Worm (Caenorhabditis elegans): Measurements from ENCODE around the gene twk-36.

DNA sequence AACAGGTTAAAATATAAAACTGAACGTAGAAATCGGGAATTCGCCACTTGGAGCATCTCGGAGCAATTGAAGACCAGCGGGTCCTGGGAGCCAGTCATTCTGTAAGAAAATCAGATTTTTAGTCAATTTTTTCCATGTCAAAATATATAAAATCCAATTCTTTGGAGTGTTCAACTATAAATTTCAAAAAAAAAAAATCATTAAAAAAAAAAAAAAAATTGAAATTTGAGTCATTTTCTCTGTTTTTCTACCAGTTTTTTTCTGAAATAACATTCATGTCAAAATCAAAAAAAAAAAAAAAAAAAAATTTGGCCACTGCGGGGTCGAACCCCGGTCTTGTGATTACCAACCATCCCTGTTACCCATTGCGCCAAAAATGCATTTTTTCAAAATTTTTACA is 36.7 kb upstream of the twk-36 start, which contains the start of gene srab-12:
- no peak for TF ChIP-seq gmeb-1 (tag; optimal IDR thresholded peaks at IDR 0.05)
- no peak for TF ChIP-seq lin-39 (tag; optimal IDR thresholded peaks at IDR 0.05)
- no peak for TF ChIP-seq ama-1 (optimal IDR thresholded peaks at IDR 0.05)
- no peak for TF ChIP-seq ztf-4 (tag; optimal IDR thresholded peaks at IDR 0.05)
- no peak for TF ChIP-seq nhr-6 (tag; optimal IDR thresholded peaks at IDR 0.05)
- no peak for TF ChIP-seq lsy-2 (tag; optimal IDR thresholded peaks at IDR 0.05)
- no peak for TF ChIP-seq nhr-12 (tag; optimal IDR thresholded peaks at IDR 0.05)
- TF ChIP-seq fos-1 (tag; optimal IDR thresholded peaks at IDR 0.05) = no peak
- no peak for TF ChIP-seq mdl-1 (tag; optimal IDR thresholded peaks at IDR 0.05)
- TF ChIP-seq ztf-11 (tag; optimal IDR thresholded peaks at IDR 0.05) = no peak
- no peak for TF ChIP-seq nhr-237 (tag; optimal IDR thresholded peaks at IDR 0.05)
- TF ChIP-seq skn-1 (tag; optimal IDR thresholded peaks at IDR 0.05) = no peak
- no peak for TF ChIP-seq nhr-77 (tag; optimal IDR thresholded peaks at IDR 0.05)
- TF ChIP-seq aly-2 (tag; optimal IDR thresholded peaks at IDR 0.05) = no peak
